Worm (Caenorhabditis elegans) whole organism, L1 larva: ENCODE measurements around the gene T19D7.6.
A peak's percentile ranks its signal among the peaks of the same experiment; 100 is the strongest.

Source experiments
- C34B4.2 ChIP-seq: sonication (generic microtip); optimal IDR thresholded peaks from 2 replicates; lab custom pipeline; 2017; ENCODE audit warnings: mild to moderate bottlenecking, missing genetic modification characterization, missing compliant biosample characterization
- ama-1 ChIP-seq: fragments of 150-350 bp; optimal IDR thresholded peaks from 2 replicates; lab custom pipeline; 2014
- blmp-1 ChIP-seq: fragments of 150-350 bp; optimal IDR thresholded peaks from 2 replicates; lab custom pipeline; 2014; ENCODE audit warnings: missing biosample characterization, missing genetic modification characterization
- ceh-90 ChIP-seq: sonication (generic microtip); optimal IDR thresholded peaks from 2 replicates; lab custom pipeline; 2016; ENCODE audit warnings: missing genetic modification characterization, missing compliant biosample characterization
- dpl-1 ChIP-seq, 3 experiments: fragments of 150-350 bp in 2 of 3; sonication (generic microtip) in 1 of 3; optimal IDR thresholded peaks; 2 replicates each; lab custom pipeline; 2014 to 2017; ENCODE audit warnings: missing biosample characterization in 3 of 3, missing genetic modification characterization in 3 of 3, missing genetic modification reagents in 3 of 3
- efl-1 ChIP-seq, 4 experiments: fragments of 150-350 bp; optimal IDR thresholded peaks in 3 of 4; peaks in 1 of 4; 1 replicate in 1 of 4; 2 replicates in 3 of 4; lab custom pipeline; 2014; ENCODE audit warnings: missing biosample characterization in 2 of 4, missing genetic modification characterization in 2 of 4, missing genetic modification reagents in 2 of 4
- egl-13 ChIP-seq: sonication (generic microtip); optimal IDR thresholded peaks from 2 replicates; lab custom pipeline; 2016; ENCODE audit warnings: missing genotype, missing genetic modification reagents, missing genetic modification characterization, missing compliant biosample characterization
- egl-27 ChIP-seq, 2 experiments: fragments of 150-350 bp in 1 of 2; sonication (generic microtip); optimal IDR thresholded peaks; 3 replicates each; lab custom pipeline; 2017 to 2018; ENCODE audit warnings: missing biosample characterization in 2 of 2, missing genetic modification characterization in 2 of 2, missing genetic modification reagents in 2 of 2
- elt-2 ChIP-seq: sonication (generic microtip); optimal IDR thresholded peaks from 2 replicates; lab custom pipeline; 2016; ENCODE audit warnings: missing genetic modification characterization, mild to moderate bottlenecking, inconsistent platforms, missing compliant biosample characterization, missing genetic modification reagents
- elt-3 ChIP-seq, 6 experiments: fragments of 150-350 bp in 1 of 6; sonication (generic microtip); optimal IDR thresholded peaks; 2 replicates each; lab custom pipeline; 2017 to 2018; ENCODE audit warnings: missing biosample characterization in 6 of 6, missing genetic modification characterization in 6 of 6, inconsistent platforms in 1 of 6
- fkh-10 ChIP-seq: sonication (generic microtip); optimal IDR thresholded peaks from 2 replicates; lab custom pipeline; 2017; ENCODE audit warnings: missing biosample characterization, missing genetic modification reagents, missing genetic modification characterization
- fkh-4 ChIP-seq: sonication (generic microtip); optimal IDR thresholded peaks from 2 replicates; lab custom pipeline; 2016; ENCODE audit warnings: missing compliant biosample characterization, missing genetic modification characterization, borderline replicate concordance
- hlh-17 ChIP-seq: fragments of 200-800 bp; sonication (Bioruptor generic); optimal IDR thresholded peaks from 2 replicates; lab custom pipeline; 2018; ENCODE audit warnings: missing genetic modification characterization, mild to moderate bottlenecking, missing compliant biosample characterization, moderate library complexity, borderline replicate concordance
- irx-1 ChIP-seq: sonication (generic microtip); optimal IDR thresholded peaks from 2 replicates; lab custom pipeline; 2016; ENCODE audit warnings: missing genetic modification characterization, missing compliant biosample characterization
- jun-1 ChIP-seq: fragments of 150-350 bp; optimal IDR thresholded peaks from 2 replicates; lab custom pipeline; 2014; ENCODE audit warnings: missing biosample characterization, missing genetic modification reagents, missing genetic modification characterization
- lin-13 ChIP-seq: fragments of 150-350 bp; optimal IDR thresholded peaks from 2 replicates; lab custom pipeline; 2014; ENCODE audit warnings: missing biosample characterization, missing genetic modification reagents, missing genetic modification characterization
- lin-14 ChIP-seq: fragments of 200-800 bp; sonication (Bioruptor generic); optimal IDR thresholded peaks from 2 replicates; lab custom pipeline; 2018; ENCODE audit warnings: mild to moderate bottlenecking, missing genetic modification characterization, moderate library complexity, missing compliant biosample characterization
- lin-39 ChIP-seq: fragments of 150-350 bp; optimal IDR thresholded peaks from 2 replicates; lab custom pipeline; 2014; ENCODE audit warnings: missing biosample characterization, missing genetic modification reagents, missing genetic modification characterization
- mab-9 ChIP-seq: fragments of 200-800 bp; sonication (Bioruptor generic); IDR thresholded peaks from 2 replicates; pipeline ENCODE4 v1.3.6; 2022; ENCODE audit warnings: missing genetic modification reagents, missing genetic modification characterization, missing compliant biosample characterization
- mdl-1 ChIP-seq, 2 experiments: fragments of 150-350 bp; optimal IDR thresholded peaks; 2 replicates each; lab custom pipeline; 2014 to 2017; ENCODE audit warnings: missing biosample characterization in 2 of 2, missing genetic modification characterization in 2 of 2, inconsistent platforms in 1 of 2
- mef-2 ChIP-seq: fragments of 150-350 bp; optimal IDR thresholded peaks from 2 replicates; lab custom pipeline; 2014; ENCODE audit warnings: missing biosample characterization, missing genetic modification characterization
- nhr-28 ChIP-seq: fragments of 150-350 bp; optimal IDR thresholded peaks from 2 replicates; lab custom pipeline; 2014; ENCODE audit warnings: missing biosample characterization, missing genetic modification characterization
- nhr-76 ChIP-seq: sonication (generic microtip); optimal IDR thresholded peaks from 2 replicates; lab custom pipeline; 2017; ENCODE audit warnings: missing biosample characterization, missing genetic modification characterization
- nhr-85 ChIP-seq: sonication (generic microtip); peaks from one replicate; lab custom pipeline; 2016; ENCODE audit warnings: missing genetic modification characterization, inconsistent platforms, missing compliant biosample characterization
- pqm-1 ChIP-seq: sonication (generic microtip); optimal IDR thresholded peaks from 3 replicates; lab custom pipeline; 2017; ENCODE audit warnings: missing biosample characterization, missing genetic modification characterization
- rnt-1 ChIP-seq: sonication (generic microtip); optimal IDR thresholded peaks from 2 replicates; lab custom pipeline; 2016; ENCODE audit warnings: mild to moderate bottlenecking, missing genetic modification characterization, moderate library complexity, missing compliant biosample characterization
- skn-1 ChIP-seq: fragments of 150-350 bp; optimal IDR thresholded peaks from 2 replicates; lab custom pipeline; 2014; ENCODE audit warnings: missing biosample characterization, missing genetic modification characterization
- snpc-4 ChIP-seq: fragments of 150-350 bp; optimal IDR thresholded peaks from 2 replicates; lab custom pipeline; 2014; ENCODE audit warnings: missing biosample characterization, missing genetic modification characterization
- tbx-2 ChIP-seq: sonication (generic microtip); optimal IDR thresholded peaks from 2 replicates; lab custom pipeline; 2016; ENCODE audit warnings: missing genetic modification characterization, missing compliant biosample characterization
- unc-98 ChIP-seq: fragments of 200-800 bp; sonication (Bioruptor generic); IDR thresholded peaks from 2 replicates; pipeline ENCODE4 v1.3.6; 2022; ENCODE audit warnings: missing genetic modification characterization, missing compliant biosample characterization
- vab-15 ChIP-seq: sonication (generic microtip); optimal IDR thresholded peaks from 2 replicates; lab custom pipeline; 2017; ENCODE audit warnings: missing genotype, mild to moderate bottlenecking, missing genetic modification characterization, missing compliant biosample characterization
- zip-4 ChIP-seq: fragments of 200-800 bp; sonication (Bioruptor generic); optimal IDR thresholded peaks from 2 replicates; lab custom pipeline; 2018; ENCODE audit warnings: mild to moderate bottlenecking, missing genetic modification characterization, moderate library complexity, missing compliant biosample characterization
- ztf-4 ChIP-seq: fragments of 150-350 bp; optimal IDR thresholded peaks from 2 replicates; lab custom pipeline; 2014; ENCODE audit warnings: missing biosample characterization, missing genetic modification characterization

T19D7.6 gene

DNA sequence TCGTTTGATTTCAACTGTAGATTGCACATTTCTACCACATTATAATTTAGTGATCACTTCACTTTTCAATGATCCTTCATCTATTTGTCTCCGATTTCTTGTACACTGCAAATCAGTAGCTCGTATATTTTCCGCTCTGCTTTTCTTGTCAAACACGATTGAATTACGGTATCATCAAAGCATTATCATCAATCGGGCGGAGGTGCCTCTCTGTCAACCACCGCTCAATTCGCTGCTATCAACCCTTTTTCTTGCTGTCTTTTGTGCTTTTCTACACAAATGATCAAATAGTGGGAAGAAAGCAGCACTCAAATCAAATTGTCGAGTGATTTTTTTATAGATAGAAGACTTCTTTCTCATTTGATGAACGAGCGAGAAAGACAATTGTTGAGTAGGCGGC, 33.0 kb downstream of the T19D7.6 start:
- TF ChIP-seq nhr-28 (tag; lab: Kevin White, UChicago) (no peak), nhr-85 (tag; lab: Kevin White, UChicago) (no peak), tbx-2 (tag; lab: Kevin White, UChicago) (peak; percentile 47), blmp-1 (tag; lab: Kevin White, UChicago) (no peak), ztf-4 (no peak), elt-2 (peak; percentile 14), irx-1 (tag; lab: Kevin White, UChicago) (no peak), ceh-90 (tag; lab: Kevin White, UChicago) (no peak)
- TF ChIP-seq, all 84 proteins: peak for 2

DNA sequence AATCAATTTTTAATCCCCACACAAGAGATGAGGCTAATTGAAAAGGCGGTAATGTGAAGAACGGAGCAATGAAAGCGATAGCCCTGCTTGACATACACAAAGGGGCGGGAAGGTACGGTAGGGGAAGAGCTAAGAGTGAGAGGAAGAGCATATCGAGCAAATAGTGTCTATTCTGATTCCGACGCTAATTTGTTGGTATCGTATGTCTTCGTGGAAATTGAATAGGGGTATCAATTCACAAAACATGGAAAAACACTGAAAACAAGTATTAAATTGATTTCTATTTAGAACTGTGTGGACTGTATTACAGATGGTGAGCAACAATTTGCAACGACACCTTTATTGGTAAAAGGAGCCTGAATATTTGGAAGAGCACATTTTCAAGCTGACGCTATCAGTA, 33.7 kb downstream of the T19D7.6 start, which contains the start of gene pha-2:
TSS of gene pha-2 (minus strand) at position 101 of the 400 bp plus-strand sequence.
- TF ChIP-seq skn-1 (tag; lab: Kevin White, UChicago) (no peak), mab-9 (GFP tag; lab: Robert Waterston, UW) (no peak), snpc-4 (no peak), fkh-4 (tag; lab: Kevin White, UChicago) (no peak), egl-27 (tag; optimal IDR thresholded peaks at IDR 0.05; lab: Kevin White, UChicago) (no peak), lin-13 (GFP tag; lab: Kevin White, UChicago) (no peak), fkh-10 (GFP tag; lab: Kevin White, UChicago) (no peak)

- TF ChIP-seq efl-1 (optimal IDR thresholded peaks at IDR 0.05; lab: Kevin White, UChicago) (no peak), efl-1 (GFP tag; optimal IDR thresholded peaks at IDR 0.05 in 1 of 2; lab: Kevin White, UChicago) (peak in 1 of 2 experiments; percentile 68), vab-15 (no peak)
Measured at ce11 chrX:629134-629533, 41.5 kb downstream of the T19D7.6 start, which contains the start of gene M6.4. Gene M6.4 (plus strand): TSS chrX:629188.

DNA sequence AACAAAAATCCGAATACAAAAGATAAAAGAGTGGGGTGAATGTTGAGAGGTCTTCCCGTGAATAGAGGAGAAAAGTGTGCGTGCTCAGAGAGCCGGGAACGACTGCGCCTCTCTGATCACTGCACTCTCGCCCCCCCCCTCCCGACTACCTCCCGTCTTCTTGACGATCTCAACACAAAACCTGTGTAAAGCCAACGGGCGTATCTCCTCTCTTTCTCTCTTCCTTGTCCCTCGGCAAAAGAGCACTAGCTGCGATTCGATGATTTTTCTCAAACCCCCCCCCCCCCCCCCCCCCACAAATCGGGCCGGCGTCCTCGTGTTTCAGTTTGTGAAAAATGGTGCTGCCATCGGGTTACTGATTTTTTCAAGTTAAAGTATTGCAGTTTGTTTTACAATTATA, 48.9 kb downstream of the T19D7.6 start:
- TF ChIP-seq dpl-1 (GFP tag; optimal IDR thresholded peaks at IDR 0.05; lab: Kevin White, UChicago), result no peak
- TF ChIP-seq mef-2 (tag; lab: Kevin White, UChicago), result no peak
- TF ChIP-seq egl-13 (tag; lab: Kevin White, UChicago), result no peak
- TF ChIP-seq C34B4.2 (tag; lab: Kevin White, UChicago), result no peak
- peak; percentile 23 for TF ChIP-seq rnt-1 (tag; lab: Kevin White, UChicago)
- TF ChIP-seq pqm-1 (tag; lab: Kevin White, UChicago), result no peak
- TF ChIP-seq nhr-76 (tag; lab: Kevin White, UChicago), result no peak
- no peak for TF ChIP-seq lin-39 (tag; lab: Kevin White, UChicago)
- no peak for TF ChIP-seq efl-1 (optimal IDR thresholded peaks at IDR 0.05; lab: Kevin White, UChicago)
- TF ChIP-seq efl-1 (GFP tag; optimal IDR thresholded peaks at IDR 0.05 in 1 of 2; lab: Kevin White, UChicago), result no peak

DNA sequence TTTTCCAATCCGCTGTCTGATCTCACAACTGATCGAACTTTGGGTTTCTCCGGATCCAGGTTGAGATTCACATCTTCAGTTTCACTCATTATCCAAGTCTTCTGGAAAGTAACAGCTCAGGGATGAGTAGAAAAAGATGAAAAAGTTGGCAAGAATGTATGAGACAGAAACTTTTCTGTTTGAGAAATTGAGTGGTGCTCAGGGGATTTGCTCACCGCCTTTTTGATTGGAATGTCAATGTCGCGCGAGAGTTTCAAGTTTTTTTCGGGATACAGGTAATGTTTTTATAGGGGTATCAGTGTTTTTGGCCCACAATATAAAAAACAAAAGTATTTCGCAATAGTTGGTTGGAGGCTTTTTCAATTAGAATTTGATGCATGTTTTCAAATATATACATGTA, 49.4 kb downstream of the T19D7.6 start, which contains the start of gene unc-96:
TSS of gene unc-96 (minus strand) at position 101 of the 400 bp plus-strand sequence.
- TF ChIP-seq hlh-17 (GFP tag; lab: Kevin White, UChicago) (no peak), lin-14 (GFP tag; lab: Kevin White, UChicago) (no peak), fkh-4 (tag; lab: Kevin White, UChicago) (no peak), ama-1 (no peak), unc-98 (GFP tag; lab: Robert Waterston, UW) (no peak), zip-4 (GFP tag; lab: Kevin White, UChicago) (peak; percentile 35), jun-1 (tag; lab: Kevin White, UChicago) (no peak), mdl-1 (tag; optimal IDR thresholded peaks at IDR 0.05; lab: Kevin White, UChicago) (no peak), elt-3 (tag; optimal IDR thresholded peaks at IDR 0.05; lab: Kevin White, UChicago) (no peak)
